Fruit fly (Drosophila melanogaster) whole organism, pupa: ENCODE measurements around the gene CG13113.

Experiments used
- CG10348 ChIP-seq: fragments of 200-800 bp; sonication (Bioruptor generic); IDR thresholded peaks from 2 replicates; pipeline ENCODE4 v1.3.6; 2022; ENCODE audit warnings: missing biosample characterization, missing genetic modification characterization
- CG12605 ChIP-seq: fragments of 200-800 bp; sonication (Bioruptor generic); IDR thresholded peaks from 2 replicates; pipeline ENCODE4 v1.3.6; 2022; ENCODE audit warnings: missing biosample characterization, missing genetic modification characterization
- CG13204 ChIP-seq: fragments of 200-800 bp; sonication (Bioruptor generic); optimal IDR thresholded peaks from 2 replicates; lab custom pipeline; 2018; ENCODE audit warnings: missing biosample characterization, mild to moderate bottlenecking, missing genetic modification characterization, moderate library complexity
- CG14655 ChIP-seq: fragments of 200-800 bp; sonication (Bioruptor generic); optimal IDR thresholded peaks from 3 replicates; lab custom pipeline; 2017; ENCODE audit warnings: mild to moderate bottlenecking, missing biosample characterization, missing genetic modification reagents, missing genetic modification characterization
- CG15710 ChIP-seq: fragments of 200-800 bp; sonication (Bioruptor generic); optimal IDR thresholded peaks from 2 replicates; lab custom pipeline; 2018; ENCODE audit warnings: missing biosample characterization, mild to moderate bottlenecking, missing genetic modification characterization, moderate library complexity
- CG17806 ChIP-seq: fragments of 200-800 bp; sonication (Bioruptor generic); optimal IDR thresholded peaks from 2 replicates; lab custom pipeline; 2018; ENCODE audit warnings: missing biosample characterization, mild to moderate bottlenecking, missing genetic modification characterization, moderate library complexity
- CG32121 ChIP-seq: fragments of 200-800 bp; sonication (Bioruptor generic); IDR thresholded peaks from 2 replicates; pipeline ENCODE4 v1.3.6; 2022; ENCODE audit warnings: missing biosample characterization, missing genetic modification characterization
- CG34367 ChIP-seq: fragments of 200-800 bp; sonication (Bioruptor generic); optimal IDR thresholded peaks from 2 replicates; lab custom pipeline; 2018; ENCODE audit warnings: missing biosample characterization, mild to moderate bottlenecking, missing genetic modification characterization
- CG4496 ChIP-seq: fragments of 200-800 bp; sonication (Bioruptor generic); IDR thresholded peaks from 3 replicates; pipeline ENCODE4 v1.3.6; 2022; ENCODE audit warnings: missing biosample characterization, missing genetic modification characterization
- CG8159 ChIP-seq: fragments of 200-800 bp; sonication (Bioruptor generic); optimal IDR thresholded peaks from 3 replicates; lab custom pipeline; 2018; ENCODE audit warnings: missing biosample characterization, mild to moderate bottlenecking, missing genetic modification characterization, moderate library complexity
- CG8301 ChIP-seq: fragments of 200-800 bp; sonication (Bioruptor generic); optimal IDR thresholded peaks from 2 replicates; lab custom pipeline; 2018; ENCODE audit warnings: missing biosample characterization, mild to moderate bottlenecking, missing genetic modification characterization
- CG9948 ChIP-seq: fragments of 200-800 bp; sonication (Bioruptor generic); optimal IDR thresholded peaks from 2 replicates; lab custom pipeline; 2018; ENCODE audit warnings: missing biosample characterization, mild to moderate bottlenecking, missing genetic modification characterization, moderate library complexity
- D1 ChIP-seq: fragments of 200-800 bp; sonication (Bioruptor generic); optimal IDR thresholded peaks from 2 replicates; lab custom pipeline; 2018; ENCODE audit warnings: missing biosample characterization, mild to moderate bottlenecking, missing genetic modification characterization, moderate library complexity
- EcR ChIP-seq: fragments of 200-800 bp; sonication (Bioruptor generic); optimal IDR thresholded peaks from 3 replicates; lab custom pipeline; 2019; ENCODE audit warnings: missing biosample characterization, missing genetic modification characterization, mild to moderate bottlenecking, moderate library complexity, missing genetic modification reagents
- Ets98B ChIP-seq: fragments of 200-800 bp; sonication (Bioruptor generic); IDR thresholded peaks from 2 replicates; pipeline ENCODE4 v1.3.6; 2022; ENCODE audit warnings: missing biosample characterization, missing genetic modification characterization
- Pif1A ChIP-seq: fragments of 200-800 bp; sonication (Bioruptor generic); optimal IDR thresholded peaks from 3 replicates; lab custom pipeline; 2016; ENCODE audit warnings: missing biosample characterization, missing genetic modification characterization
- Pif1B ChIP-seq: fragments of 200-800 bp; sonication (Bioruptor generic); optimal IDR thresholded peaks from 3 replicates; lab custom pipeline; 2016; ENCODE audit warnings: missing biosample characterization, missing genetic modification characterization
- Snoo ChIP-seq: fragments of 200-800 bp; sonication (Bioruptor generic); optimal IDR thresholded peaks from 3 replicates; lab custom pipeline; 2017; ENCODE audit warnings: missing biosample characterization, mild to moderate bottlenecking, missing genetic modification characterization, inconsistent platforms
- fd96Ca ChIP-seq: fragments of 200-800 bp; sonication (Bioruptor generic); IDR thresholded peaks from 3 replicates; pipeline ENCODE4 v1.3.6; 2022; ENCODE audit warnings: missing biosample characterization, missing genetic modification characterization
- gl ChIP-seq: fragments of 200-800 bp; sonication (Bioruptor generic); optimal IDR thresholded peaks from 2 replicates; lab custom pipeline; 2018; ENCODE audit warnings: missing biosample characterization, mild to moderate bottlenecking, missing genetic modification characterization
- rn ChIP-seq: fragments of 200-800 bp; sonication (Bioruptor generic); IDR thresholded peaks from 2 replicates; pipeline ENCODE4 v1.3.6; 2022; ENCODE audit warnings: missing biosample characterization, missing genetic modification characterization

CG13113 gene

dm6 chr2L:9566656-9567055 lies 22.7 kb downstream of the CG13113 start, which contains the start of gene jp:
TSS of gene jp (minus strand) at chr2L:9566750.
- TF ChIP-seq rn: no peak
- no peak for TF ChIP-seq Snoo
- peak; percentile 24 for TF ChIP-seq CG13204 (GFP tag; lab: Kevin White, UChicago)
- TF ChIP-seq CG34367 (tag; lab: Kevin White, UChicago): no peak

- peak; percentile 58 for TF ChIP-seq gl (tag; lab: Kevin White, UChicago)
- TF ChIP-seq Pif1A (GFP tag; lab: Kevin White, UChicago): peak; percentile 89
- no peak for TF ChIP-seq EcR (GFP tag; lab: Kevin White, UChicago)
- peak; percentile 97 for TF ChIP-seq CG4496 (GFP tag; lab: Robert Waterston, UW)
- peak; percentile 88 for TF ChIP-seq fd96Ca (GFP tag; lab: Robert Waterston, UW)
- TF ChIP-seq CG10348 (GFP tag; lab: Robert Waterston, UW): no peak
- peak; percentile 36 for TF ChIP-seq CG8159 (tag; lab: Kevin White, UChicago)
- TF ChIP-seq CG34367 (tag; lab: Kevin White, UChicago): peak; percentile 63
- TF ChIP-seq CG9948 (tag; lab: Kevin White, UChicago): peak; percentile 19
- TF ChIP-seq CG32121 (GFP tag; lab: Robert Waterston, UW): peak; percentile 82
- TF ChIP-seq CG14655 (GFP tag; lab: Kevin White, UChicago): peak; percentile 71
- TF ChIP-seq CG12605 (GFP tag; lab: Robert Waterston, UW): peak; percentile 88
- TF ChIP-seq CG13204 (GFP tag; lab: Kevin White, UChicago): peak; percentile 57
- peak; percentile 35 for TF ChIP-seq CG15710 (tag; lab: Kevin White, UChicago)
- TF ChIP-seq D1 (tag; lab: Kevin White, UChicago): peak; percentile 36
- TF ChIP-seq CG8301 (tag; lab: Kevin White, UChicago): peak; percentile 57
- peak; percentile 30 for TF ChIP-seq CG17806 (tag; lab: Kevin White, UChicago)
- TF ChIP-seq Snoo: peak; percentile 90
- peak; percentile 92 for TF ChIP-seq Ets98B (GFP tag; lab: Robert Waterston, UW)
- TF ChIP-seq Pif1B: peak; percentile 82
- no peak; the same call in 1 of the 2 replicates for TF ChIP-seq rn
Observed at dm6 chr2L:9567398-9567856, 23.5 kb downstream of the CG13113 start.

DNA sequence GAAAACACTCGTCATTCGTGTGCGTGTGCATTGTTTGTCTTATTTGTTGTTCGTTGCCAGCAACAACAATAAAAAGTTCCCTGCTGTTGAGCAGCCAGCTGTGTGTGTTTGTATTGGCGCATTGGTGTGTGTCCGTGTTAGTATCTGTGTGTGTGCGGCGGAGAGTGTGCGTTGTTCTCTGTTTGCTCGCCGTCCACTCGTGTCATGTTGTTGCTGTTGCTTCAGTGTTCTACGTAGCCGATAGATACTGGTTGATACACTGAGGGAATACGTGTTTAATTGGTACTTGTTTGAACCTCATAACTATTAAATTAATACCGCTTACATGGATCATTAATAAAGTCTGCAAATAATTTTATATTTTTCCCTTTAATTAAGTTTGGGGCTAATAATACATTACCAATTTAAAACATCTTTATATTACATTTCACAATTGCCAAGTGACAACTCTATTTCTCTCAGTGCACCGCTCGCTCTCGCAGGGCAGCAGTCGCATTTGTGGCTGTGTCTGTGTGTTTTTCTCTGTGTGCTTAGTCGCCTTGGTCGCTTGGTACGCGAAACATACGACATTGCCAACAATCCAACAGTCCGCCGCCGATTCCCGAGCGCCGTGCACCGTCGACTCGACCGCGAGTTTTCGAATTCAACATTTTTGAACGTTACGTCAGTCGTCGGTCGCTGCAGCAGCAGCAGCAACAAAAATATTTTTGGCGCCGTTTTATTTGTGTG lies 24.6 kb downstream of the CG13113 start, which contains the start of gene brwl:
Gene brwl, plus strand, starts transcription at position 531 of the 729 bp plus-strand sequence.
- peak; percentile 99 for TF ChIP-seq CG9948 (tag; lab: Kevin White, UChicago)
- peak; percentile 99 for TF ChIP-seq CG17806 (tag; lab: Kevin White, UChicago)
- TF ChIP-seq Pif1A (GFP tag; lab: Kevin White, UChicago): peak; percentile 98
- peak; percentile 98 for TF ChIP-seq CG4496 (GFP tag; lab: Robert Waterston, UW)
- peak; percentile 97 for TF ChIP-seq Pif1B
- TF ChIP-seq CG32121 (GFP tag; lab: Robert Waterston, UW): peak; percentile 99
- TF ChIP-seq CG15710 (tag; lab: Kevin White, UChicago): peak; percentile 99
- peak; percentile 94 for TF ChIP-seq CG13204 (GFP tag; lab: Kevin White, UChicago)
- TF ChIP-seq CG14655 (GFP tag; lab: Kevin White, UChicago): peak; percentile 99
- TF ChIP-seq CG8159 (tag; lab: Kevin White, UChicago): peak; percentile 99
- TF ChIP-seq Snoo: peak; percentile 98
- peak; percentile 97 for TF ChIP-seq Ets98B (GFP tag; lab: Robert Waterston, UW)
- TF ChIP-seq rn: peak; percentile 97
- peak; percentile 96 for TF ChIP-seq CG12605 (GFP tag; lab: Robert Waterston, UW)
- TF ChIP-seq CG10348 (GFP tag; lab: Robert Waterston, UW): peak; percentile 94
- peak; percentile 98 for TF ChIP-seq CG34367 (tag; lab: Kevin White, UChicago)
- peak; percentile 95 for TF ChIP-seq fd96Ca (GFP tag; lab: Robert Waterston, UW)
- TF ChIP-seq D1 (tag; lab: Kevin White, UChicago): peak; percentile 98
- peak; percentile 99 for TF ChIP-seq CG8301 (tag; lab: Kevin White, UChicago)
- peak; percentile 94 for TF ChIP-seq gl (tag; lab: Kevin White, UChicago)
- peak; percentile 50 for TF ChIP-seq EcR (GFP tag; lab: Kevin White, UChicago)

dm6 chr2L:9569131-9569530 lies 25.2 kb downstream of the CG13113 start:
- no peak for TF ChIP-seq Pif1B
- no peak for TF ChIP-seq gl (tag; lab: Kevin White, UChicago)
- TF ChIP-seq Pif1A (GFP tag; lab: Kevin White, UChicago): no peak
- TF ChIP-seq CG8159 (tag; lab: Kevin White, UChicago): no peak
- TF ChIP-seq fd96Ca (GFP tag; lab: Robert Waterston, UW): no peak
- no peak for TF ChIP-seq CG15710 (tag; lab: Kevin White, UChicago)
- no peak for TF ChIP-seq rn
- TF ChIP-seq CG34367 (tag; lab: Kevin White, UChicago): no peak
- no peak for TF ChIP-seq CG13204 (GFP tag; lab: Kevin White, UChicago)
- no peak for TF ChIP-seq CG14655 (GFP tag; lab: Kevin White, UChicago)
- TF ChIP-seq CG8301 (tag; lab: Kevin White, UChicago): no peak
- TF ChIP-seq CG12605 (GFP tag; lab: Robert Waterston, UW): no peak
- no peak for TF ChIP-seq CG4496 (GFP tag; lab: Robert Waterston, UW)
- no peak for TF ChIP-seq D1 (tag; lab: Kevin White, UChicago)
- TF ChIP-seq EcR (GFP tag; lab: Kevin White, UChicago): no peak
- TF ChIP-seq CG9948 (tag; lab: Kevin White, UChicago): no peak
- no peak for TF ChIP-seq Ets98B (GFP tag; lab: Robert Waterston, UW)
- no peak for TF ChIP-seq CG17806 (tag; lab: Kevin White, UChicago)
